Fruit fly (Drosophila melanogaster) whole organism, prepupa: ENCODE data around the gene CG17147.

Experiments used
- CG10631 ChIP-seq: fragments of 200-800 bp; sonication (Bioruptor generic); optimal IDR thresholded peaks from 2 replicates; lab custom pipeline; 2016; ENCODE audit warnings: missing biosample characterization, missing genetic modification characterization
- CG11294 ChIP-seq: fragments of 200-800 bp; sonication (Bioruptor generic); IDR thresholded peaks from 2 replicates; pipeline ENCODE4 v1.3.6; 2022; ENCODE audit warnings: missing biosample characterization, missing genetic modification characterization
- CG11762 ChIP-seq: fragments of 200-800 bp; sonication (Bioruptor generic); optimal IDR thresholded peaks from 3 replicates; lab custom pipeline; 2016; ENCODE audit warnings: missing biosample characterization, missing genetic modification characterization; ENCODE audit not compliant: insufficient read depth
- CG15336 ChIP-seq: fragments of 200-800 bp; sonication (Bioruptor generic); IDR thresholded peaks from 2 replicates; pipeline ENCODE4 v1.3.6; 2022; ENCODE audit warnings: missing biosample characterization, missing genetic modification characterization
- CG16779 ChIP-seq: fragments of 200-800 bp; sonication (Bioruptor generic); optimal IDR thresholded peaks from 3 replicates; lab custom pipeline; 2017; ENCODE audit warnings: missing biosample characterization, mild to moderate bottlenecking, missing genetic modification characterization
- CG3032 ChIP-seq: fragments of 200-800 bp; optimal IDR thresholded peaks from 2 replicates; lab custom pipeline; 2019; ENCODE audit warnings: missing biosample characterization, mild to moderate bottlenecking, missing genetic modification characterization, moderate library complexity
- CG32006 ChIP-seq: fragments of 200-800 bp; sonication (Bioruptor generic); optimal IDR thresholded peaks from 3 replicates; lab custom pipeline; 2017; ENCODE audit warnings: missing biosample characterization, mild to moderate bottlenecking, missing genetic modification characterization
- CG34406 ChIP-seq: fragments of 200-800 bp; sonication (Bioruptor generic); optimal IDR thresholded peaks from 3 replicates; lab custom pipeline; 2016; ENCODE audit warnings: missing biosample characterization, missing genetic modification characterization
- CG3919 ChIP-seq: fragments of 200-800 bp; sonication (Bioruptor generic); optimal IDR thresholded peaks from 3 replicates; lab custom pipeline; 2016; ENCODE audit warnings: missing biosample characterization, missing genetic modification characterization
- CG4318 ChIP-seq: fragments of 200-800 bp; sonication (Bioruptor generic); optimal IDR thresholded peaks from 3 replicates; lab custom pipeline; 2017; ENCODE audit warnings: missing biosample characterization, mild to moderate bottlenecking, missing genetic modification characterization
- CG6276 ChIP-seq: fragments of 200-800 bp; sonication (Bioruptor generic); optimal IDR thresholded peaks from 2 replicates; lab custom pipeline; 2017; ENCODE audit warnings: missing biosample characterization, mild to moderate bottlenecking, missing genetic modification characterization
- CG6792 ChIP-seq: fragments of 200-800 bp; sonication (Bioruptor generic); optimal IDR thresholded peaks from 3 replicates; lab custom pipeline; 2016; ENCODE audit warnings: missing biosample characterization, missing genetic modification characterization
- CG6808 ChIP-seq: fragments of 200-800 bp; sonication (Bioruptor generic); optimal IDR thresholded peaks from 3 replicates; lab custom pipeline; 2017; ENCODE audit warnings: missing biosample characterization, missing genetic modification characterization, mild to moderate bottlenecking, moderate library complexity, missing genetic modification reagents
- CG6854 ChIP-seq: fragments of 200-800 bp; sonication (Bioruptor generic); optimal IDR thresholded peaks from 2 replicates; lab custom pipeline; 2017; ENCODE audit warnings: missing biosample characterization, mild to moderate bottlenecking, missing genetic modification characterization
- CG8319 ChIP-seq: fragments of 200-800 bp; sonication (Bioruptor generic); optimal IDR thresholded peaks from 3 replicates; lab custom pipeline; 2016; ENCODE audit warnings: missing biosample characterization, missing genetic modification characterization
- Eip75B ChIP-seq: fragments of 200-800 bp; sonication (Bioruptor generic); optimal IDR thresholded peaks from 3 replicates; lab custom pipeline; 2016; ENCODE audit warnings: missing biosample characterization, missing genetic modification characterization
- Eip78C ChIP-seq: fragments of 200-800 bp; sonication (Bioruptor generic); peaks from one replicate; lab custom pipeline; 2016; ENCODE audit warnings: missing biosample characterization, missing genetic modification characterization
- Eip93F ChIP-seq: fragments of 200-800 bp; sonication (Bioruptor generic); optimal IDR thresholded peaks from 2 replicates; lab custom pipeline; 2016; ENCODE audit warnings: missing biosample characterization, mild to moderate bottlenecking, missing genetic modification characterization
- Ets21C ChIP-seq: fragments of 200-800 bp; sonication (Bioruptor generic); optimal IDR thresholded peaks from 3 replicates; lab custom pipeline; 2016; ENCODE audit warnings: missing biosample characterization, missing genetic modification characterization
- Hr38 ChIP-seq: sonication (Bioruptor generic); optimal IDR thresholded peaks from 2 replicates; lab custom pipeline; 2016; ENCODE audit warnings: missing biosample characterization, missing genetic modification characterization
- Hr4 ChIP-seq: fragments of 200-800 bp; sonication (Bioruptor generic); optimal IDR thresholded peaks from 3 replicates; lab custom pipeline; 2016; ENCODE audit warnings: missing biosample characterization, missing genetic modification characterization
- Lpt ChIP-seq: fragments of 200-800 bp; sonication (Bioruptor generic); optimal IDR thresholded peaks from 3 replicates; lab custom pipeline; 2016; ENCODE audit warnings: missing biosample characterization, missing genetic modification characterization
- Met ChIP-seq: fragments of 200-800 bp; sonication (Bioruptor generic); optimal IDR thresholded peaks from 3 replicates; lab custom pipeline; 2016; ENCODE audit warnings: missing biosample characterization, missing genetic modification characterization
- OdsH ChIP-seq: fragments of 200-800 bp; sonication (Bioruptor generic); optimal IDR thresholded peaks from 3 replicates; lab custom pipeline; 2016; ENCODE audit warnings: missing biosample characterization, missing genetic modification characterization
- Smox ChIP-seq: fragments of 200-800 bp; sonication (Bioruptor generic); optimal IDR thresholded peaks from 3 replicates; lab custom pipeline; 2016; ENCODE audit warnings: missing biosample characterization, missing genetic modification characterization
- Sox102F ChIP-seq: fragments of 200-800 bp; sonication (Bioruptor generic); optimal IDR thresholded peaks from 2 replicates; lab custom pipeline; 2016; ENCODE audit warnings: missing biosample characterization, mild to moderate bottlenecking, missing genetic modification characterization
- acj6 ChIP-seq: fragments of 200-800 bp; sonication (Bioruptor generic); optimal IDR thresholded peaks from 3 replicates; lab custom pipeline; 2016; ENCODE audit warnings: missing biosample characterization, missing genetic modification characterization
- dac ChIP-seq: fragments of 200-800 bp; sonication (Bioruptor generic); optimal IDR thresholded peaks from 2 replicates; lab custom pipeline; 2017; ENCODE audit warnings: missing biosample characterization, mild to moderate bottlenecking, missing genetic modification characterization
- eg ChIP-seq: fragments of 200-800 bp; sonication (Bioruptor generic); IDR thresholded peaks from 3 replicates; pipeline ENCODE4 v1.3.6; 2022; ENCODE audit warnings: missing biosample characterization, missing genetic modification characterization
- esn ChIP-seq: fragments of 200-800 bp; sonication (Bioruptor generic); optimal IDR thresholded peaks from 2 replicates; lab custom pipeline; 2016; ENCODE audit warnings: missing biosample characterization, mild to moderate bottlenecking, missing genetic modification characterization, moderate library complexity
- fd85E ChIP-seq: fragments of 200-800 bp; sonication (Bioruptor generic); optimal IDR thresholded peaks from 3 replicates; lab custom pipeline; 2016; ENCODE audit warnings: missing biosample characterization, missing genetic modification characterization
- fkh ChIP-seq: fragments of 200-800 bp; sonication (Bioruptor generic); optimal IDR thresholded peaks from 3 replicates; lab custom pipeline; 2017; ENCODE audit warnings: missing biosample characterization, mild to moderate bottlenecking, missing genetic modification characterization, moderate library complexity
- pdm3 ChIP-seq: fragments of 200-800 bp; sonication (Bioruptor generic); optimal IDR thresholded peaks from 3 replicates; lab custom pipeline; 2016; ENCODE audit warnings: missing biosample characterization, missing genetic modification characterization
- salr ChIP-seq, 2 experiments: fragments of 200-800 bp; sonication (Bioruptor generic); optimal IDR thresholded peaks; 3 replicates each; lab custom pipeline; 2016 to 2018; ENCODE audit warnings: missing biosample characterization in 2 of 2, missing genetic modification characterization in 2 of 2, mild to moderate bottlenecking in 1 of 2
- spab ChIP-seq: fragments of 200-800 bp; sonication (Bioruptor generic); optimal IDR thresholded peaks from 2 replicates; lab custom pipeline; 2017; ENCODE audit warnings: missing biosample characterization, mild to moderate bottlenecking, missing genetic modification characterization, missing genetic modification reagents
- ss ChIP-seq, 2 experiments: fragments of 200-800 bp; sonication (Bioruptor generic); optimal IDR thresholded peaks; 2 replicates in 1 of 2; 3 replicates in 1 of 2; lab custom pipeline; 2017 to 2018; ENCODE audit warnings: mild to moderate bottlenecking in 2 of 2, missing biosample characterization in 2 of 2, missing genetic modification characterization in 2 of 2, moderate library complexity in 1 of 2
- svp ChIP-seq: fragments of 200-800 bp; sonication (Bioruptor generic); peaks from one replicate; lab custom pipeline; 2016; ENCODE audit warnings: missing biosample characterization, missing genetic modification characterization
- vri ChIP-seq: fragments of 200-800 bp; sonication (Bioruptor generic); optimal IDR thresholded peaks from 3 replicates; lab custom pipeline; 2016; ENCODE audit warnings: missing biosample characterization, mild to moderate bottlenecking, missing genetic modification characterization

The CG17147 gene

dm6 chr3L:20231369-20231768 lies 7.6 kb downstream of the CG17147 start, which contains the start of gene CG13813:
Gene CG13813, plus strand, starts transcription at chr3L:20231669.
- no peak for TF ChIP-seq CG3032 (tag; lab: Kevin White, UChicago)
- no peak for TF ChIP-seq Eip78C
- no peak for TF ChIP-seq Hr38 (GFP tag; lab: Kevin White, UChicago)
- no peak for TF ChIP-seq CG6808 (GFP tag; lab: Kevin White, UChicago)
- no peak for TF ChIP-seq CG4318 (GFP tag; lab: Kevin White, UChicago)
- no peak for TF ChIP-seq Smox (GFP tag; lab: Kevin White, UChicago)
- TF ChIP-seq CG32006 (GFP tag; lab: Kevin White, UChicago): no peak

DNA sequence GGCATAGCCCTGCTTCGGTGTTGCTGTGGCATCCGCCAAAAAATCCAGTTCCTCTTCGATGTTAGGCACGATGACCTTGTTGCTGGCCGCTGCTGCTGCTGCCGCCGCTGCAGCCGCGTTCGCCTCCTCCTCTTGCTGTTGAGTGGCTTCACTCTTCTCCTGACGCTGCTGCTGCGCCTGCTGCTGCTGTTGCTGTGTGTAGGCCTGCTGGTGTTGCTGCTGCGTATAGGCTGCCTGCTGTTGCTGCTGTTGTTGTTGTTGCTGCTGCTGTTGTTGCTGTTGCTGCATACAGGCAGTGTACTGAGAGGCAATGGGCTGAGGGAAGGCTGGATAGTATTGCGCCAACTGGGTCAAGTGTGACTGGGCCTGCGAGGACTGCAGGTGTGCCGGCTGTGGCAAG lies 13.4 kb downstream of the CG17147 start:
- TF ChIP-seq dac: no peak
- no peak for TF ChIP-seq OdsH
- TF ChIP-seq eg (GFP tag; lab: Robert Waterston, UW): no peak
- TF ChIP-seq fd85E (GFP tag; lab: Kevin White, UChicago): no peak
- no peak for TF ChIP-seq CG16779 (tag; lab: Kevin White, UChicago)
- no peak for TF ChIP-seq svp (GFP tag; lab: Kevin White, UChicago)
- no peak for TF ChIP-seq fkh (GFP tag; lab: Kevin White, UChicago)
- TF ChIP-seq Eip78C: no peak
- no peak for TF ChIP-seq CG6792
- no peak for TF ChIP-seq CG6276
- no peak for TF ChIP-seq salr (GFP tag; optimal IDR thresholded peaks at IDR 0.05; lab: Kevin White, UChicago)

- TF ChIP-seq CG10631 (no peak), CG6808 (GFP tag; lab: Kevin White, UChicago) (no peak), esn (GFP tag; lab: Kevin White, UChicago) (no peak), Eip78C (no peak), CG6276 (no peak), CG11762 (GFP tag; lab: Kevin White, UChicago) (no peak), Sox102F (GFP tag; lab: Kevin White, UChicago) (no peak), CG34406 (GFP tag; lab: Kevin White, UChicago) (no peak), CG32006 (GFP tag; lab: Kevin White, UChicago) (no peak), vri (GFP tag; lab: Kevin White, UChicago) (no peak), pdm3 (no peak), spab (no peak), ss (GFP tag; optimal IDR thresholded peaks at IDR 0.05; lab: Kevin White, UChicago) (no peak), CG3032 (tag; lab: Kevin White, UChicago) (no peak), eg (GFP tag; lab: Robert Waterston, UW) (no peak), Eip75B (GFP tag; lab: Kevin White, UChicago) (no peak)
These were observed 17.0 kb downstream of the CG17147 start, which contains the start of gene Clc for dm6 chr3L:20240753-20241152. Gene Clc, plus strand, starts transcription at chr3L:20241053.

DNA sequence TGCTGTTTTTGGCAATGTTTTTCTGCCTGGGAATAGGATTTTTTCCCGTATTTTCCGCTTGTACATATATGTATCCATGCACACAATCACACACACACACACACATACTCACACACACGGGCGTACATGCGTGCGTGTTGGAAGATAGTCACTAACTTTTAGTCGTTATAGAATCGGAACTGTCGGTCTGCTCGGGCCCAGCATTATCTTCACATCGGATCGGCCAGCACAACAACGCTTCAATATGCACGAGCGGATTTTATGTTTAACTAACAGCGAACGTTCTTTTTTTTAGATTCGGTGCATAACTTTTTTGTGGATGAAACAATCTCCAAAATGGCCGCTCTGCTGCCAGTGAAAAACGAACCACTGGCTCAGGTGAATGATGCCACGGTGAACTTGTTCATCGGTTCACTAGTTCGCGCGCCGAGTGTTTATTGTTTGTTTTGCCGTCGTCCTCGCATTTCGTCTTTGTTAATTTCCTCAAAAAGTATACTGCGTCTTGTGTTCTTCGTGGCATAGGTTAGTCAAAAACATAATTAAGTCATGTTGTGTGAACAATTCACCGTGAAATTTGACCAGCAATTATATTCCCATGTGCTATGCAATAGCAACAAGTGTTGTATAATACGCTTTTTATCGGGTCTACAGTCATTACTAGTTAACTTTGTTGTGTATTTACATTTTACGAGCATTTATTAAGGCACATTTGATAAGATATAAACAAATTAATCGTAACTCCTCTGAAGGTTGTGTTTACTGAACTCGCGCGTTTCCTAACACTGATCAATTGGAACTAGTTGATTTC lies 17.6 kb downstream of the CG17147 start, which contains the start of the genes CG6951 and CG17233:
Gene CG6951 (plus strand): TSS at position 105 of the 808 bp plus-strand sequence.
Gene CG17233 (minus strand): TSS at position 741 of the 808 bp plus-strand sequence.
- TF ChIP-seq CG8319: no peak
- peak; percentile 89 for TF ChIP-seq fkh (GFP tag; lab: Kevin White, UChicago)

- peak; percentile 68 for TF ChIP-seq eg (GFP tag; lab: Robert Waterston, UW)
- peak; percentile 18 for TF ChIP-seq Ets21C (GFP tag; lab: Kevin White, UChicago)
- TF ChIP-seq CG6854: no peak
- peak; percentile 64 for TF ChIP-seq Met (GFP tag; lab: Kevin White, UChicago)
- peak; percentile 60 for TF ChIP-seq acj6 (GFP tag; lab: Kevin White, UChicago)
- peak; percentile 50 for TF ChIP-seq Eip75B (GFP tag; lab: Kevin White, UChicago)
- TF ChIP-seq CG6276: no peak
- peak; percentile 47 for TF ChIP-seq CG15336
- peak; percentile 60 for TF ChIP-seq Hr4
- TF ChIP-seq CG3919 (GFP tag; lab: Kevin White, UChicago): peak; percentile 58
- TF ChIP-seq Hr38 (GFP tag; lab: Kevin White, UChicago): no peak
- TF ChIP-seq fkh (GFP tag; lab: Kevin White, UChicago): no peak
- peak; percentile 52 for TF ChIP-seq Smox (GFP tag; lab: Kevin White, UChicago)
- TF ChIP-seq Eip93F (GFP tag; lab: Kevin White, UChicago): peak; percentile 8
- TF ChIP-seq CG11294 (GFP tag; lab: Robert Waterston, UW): peak; percentile 29; the same call in 1 of the 2 replicates
- TF ChIP-seq Lpt: no peak
- TF ChIP-seq pdm3: peak; percentile 64
- TF ChIP-seq CG6792: peak; percentile 26
These were observed 18.6 kb downstream of the CG17147 start for dm6 chr3L:20241987-20242982.
